Worm (Caenorhabditis elegans) whole organism, L4 larva: ENCODE measurements around the gene ergi-2.
"Not testable (repeated sequence)": the region's sequence is repeated elsewhere in the genome, so short reads cannot be mapped to it uniquely, and the experiment has no call there.

Source experiments
- T26A8.4 ChIP-seq: fragments of 200-800 bp; sonication (Bioruptor generic); IDR thresholded peaks from 2 replicates; pipeline ENCODE4 v1.3.6; 2022; ENCODE audit warnings: missing genetic modification characterization, missing compliant biosample characterization
- gei-8 ChIP-seq: fragments of 200-800 bp; sonication (Bioruptor generic); optimal IDR thresholded peaks from 2 replicates; lab custom pipeline; 2018; ENCODE audit warnings: mild to moderate bottlenecking, missing genetic modification characterization, missing compliant biosample characterization
- lsy-2 ChIP-seq, 2 experiments: fragments of 150-350 bp in 1 of 2; sonication (generic microtip) in 1 of 2; optimal IDR thresholded peaks; 2 replicates each; lab custom pipeline; 2014 to 2017; ENCODE audit warnings: missing biosample characterization in 2 of 2, missing genetic modification characterization in 2 of 2
- nhr-237 ChIP-seq: sonication (generic microtip); optimal IDR thresholded peaks from 2 replicates; lab custom pipeline; 2017; ENCODE audit warnings: missing biosample characterization, missing genetic modification characterization
- pha-4 ChIP-seq, 2 experiments: fragments of 150-350 bp in 1 of 2; fragments of 200-800 bp in 1 of 2; sonication (Bioruptor generic) in 1 of 2; IDR thresholded peaks in 1 of 2; optimal IDR thresholded peaks in 1 of 2; 2 replicates each; pipeline versions ENCODE4 v1.3.6 to Lab custom; 2014 to 2022; ENCODE audit warnings: missing genetic modification characterization in 2 of 2, missing genetic modification reagents in 2 of 2, missing biosample characterization in 1 of 2, missing compliant biosample characterization in 1 of 2
- set-16 ChIP-seq: fragments of 200-800 bp; sonication (Bioruptor generic); IDR thresholded peaks from 2 replicates; pipeline ENCODE4 v1.3.6; 2022; ENCODE audit warnings: missing genetic modification reagents, missing genetic modification characterization, missing compliant biosample characterization
- tra-1 ChIP-seq: fragments of 200-800 bp; sonication (Bioruptor generic); IDR thresholded peaks from 2 replicates; pipeline ENCODE4 v1.3.6; 2022; ENCODE audit warnings: missing genetic modification reagents, missing genetic modification characterization, missing compliant biosample characterization
- unc-62 ChIP-seq, 3 experiments: fragments of 150-350 bp in 1 of 3; sonication (generic microtip); optimal IDR thresholded peaks in 2 of 3; peaks in 1 of 3; 1 replicate in 1 of 3; 2 replicates in 2 of 3; lab custom pipeline; 2014 to 2017; ENCODE audit warnings: missing biosample characterization in 3 of 3, missing genetic modification characterization in 3 of 3, missing genetic modification reagents in 3 of 3, missing genotype in 1 of 3
- ztf-11 ChIP-seq: fragments of 150-350 bp; optimal IDR thresholded peaks from 2 replicates; lab custom pipeline; 2014; ENCODE audit warnings: missing biosample characterization, missing genetic modification characterization

- TF ChIP-seq lsy-2 (tag; optimal IDR thresholded peaks at IDR 0.05; lab: Kevin White, UChicago); nhr-237 (tag; lab: Kevin White, UChicago); pha-4 (GFP tag; IDR thresholded peaks at IDR 0.05; lab: Robert Waterston, UW); pha-4 (tag; optimal IDR thresholded peaks at IDR 0.05; lab: Kevin White, UChicago); set-16; ztf-11 (tag; lab: Kevin White, UChicago); T26A8.4 (GFP tag; lab: Robert Waterston, UW); tra-1 (GFP tag; lab: Robert Waterston, UW); unc-62 (GFP tag; optimal IDR thresholded peaks at IDR 0.05 in 1 of 2; lab: Kevin White, UChicago); unc-62 (tag; optimal IDR thresholded peaks at IDR 0.05; lab: Kevin White, UChicago); gei-8: not testable (repeated sequence)
These were observed 25.5 kb downstream of the ergi-2 start for ce11 chrX:14981620-14982019.
